Fruit fly (Drosophila melanogaster) whole organism, embryonic: ENCODE results near the gene Nse4.

Experiments
- Atf3 ChIP-seq: fragments of 200-800 bp; sonication (Bioruptor generic); optimal IDR thresholded peaks from 3 replicates; lab custom pipeline; 2016; ENCODE audit warnings: missing biosample characterization, missing genetic modification characterization
- BEAF-32 ChIP-seq: fragments of 200-800 bp; sonication (Bioruptor generic); optimal IDR thresholded peaks from 3 replicates; lab custom pipeline; 2017; ENCODE audit warnings: missing biosample characterization, missing genetic modification characterization, mild to moderate bottlenecking, moderate library complexity, missing genetic modification reagents
- Bteb2 ChIP-seq: fragments of 200-800 bp; sonication (Bioruptor generic); optimal IDR thresholded peaks from 2 replicates; lab custom pipeline; 2016; ENCODE audit warnings: missing biosample characterization, missing genetic modification characterization
- CG10321 ChIP-seq: fragments of 200-800 bp; sonication (Bioruptor generic); IDR thresholded peaks from 2 replicates; pipeline ENCODE4 v1.3.6; 2022; ENCODE audit warnings: missing biosample characterization, missing genetic modification characterization
- CG12071 ChIP-seq: fragments of 200-800 bp; sonication (Bioruptor generic); optimal IDR thresholded peaks from 3 replicates; lab custom pipeline; 2018; ENCODE audit warnings: missing biosample characterization, mild to moderate bottlenecking, missing genetic modification characterization
- CG12299 ChIP-seq: fragments of 200-800 bp; sonication (Bioruptor generic); optimal IDR thresholded peaks from 2 replicates; lab custom pipeline; 2018; ENCODE audit warnings: missing biosample characterization, mild to moderate bottlenecking, missing genetic modification characterization
- CG13287 ChIP-seq: fragments of 200-800 bp; sonication (Bioruptor generic); IDR thresholded peaks from 2 replicates; pipeline ENCODE4 v1.3.6; 2022; ENCODE audit warnings: missing biosample characterization, missing genetic modification characterization; ENCODE audit not compliant: partially characterized antibody
- CG13296 ChIP-seq: fragments of 200-800 bp; sonication (Bioruptor generic); optimal IDR thresholded peaks from 3 replicates; lab custom pipeline; 2018; ENCODE audit warnings: missing biosample characterization, mild to moderate bottlenecking, missing genetic modification characterization
- CG17568 ChIP-seq: fragments of 200-800 bp; sonication (Bioruptor generic); optimal IDR thresholded peaks from 2 replicates; lab custom pipeline; 2018; ENCODE audit warnings: missing biosample characterization, mild to moderate bottlenecking, missing genetic modification characterization, moderate library complexity
- CG18476 ChIP-seq: fragments of 200-800 bp; sonication (Bioruptor generic); optimal IDR thresholded peaks from 2 replicates; lab custom pipeline; 2016; ENCODE audit warnings: missing biosample characterization, mild to moderate bottlenecking, missing genetic modification characterization
- CG2199 ChIP-seq: fragments of 200-800 bp; sonication (Bioruptor generic); IDR thresholded peaks from 3 replicates; pipeline ENCODE4 v1.3.6; 2022; ENCODE audit warnings: missing biosample characterization, missing genetic modification characterization
- CG30020 ChIP-seq: fragments of 200-800 bp; optimal IDR thresholded peaks from 2 replicates; lab custom pipeline; 2019; ENCODE audit warnings: missing biosample characterization, mild to moderate bottlenecking, missing genetic modification characterization, moderate library complexity
- CG31224 ChIP-seq: fragments of 200-800 bp; sonication (Bioruptor generic); IDR thresholded peaks from 2 replicates; pipeline ENCODE4 v1.3.6; 2022; ENCODE audit warnings: missing biosample characterization, missing genetic modification characterization
- CG31441 ChIP-seq: fragments of 200-800 bp; sonication (Bioruptor generic); IDR thresholded peaks from 2 replicates; pipeline ENCODE4 v1.3.6; 2022; ENCODE audit warnings: missing biosample characterization, missing genetic modification characterization
- CG3281 ChIP-seq: fragments of 200-800 bp; sonication (Bioruptor generic); optimal IDR thresholded peaks from 3 replicates; lab custom pipeline; 2017; ENCODE audit warnings: missing biosample characterization, mild to moderate bottlenecking, missing genetic modification characterization
- CG4282 ChIP-seq: fragments of 200-800 bp; sonication (Bioruptor generic); optimal IDR thresholded peaks from 2 replicates; lab custom pipeline; 2016; ENCODE audit warnings: missing biosample characterization, missing genetic modification characterization
- CG7372 ChIP-seq: fragments of 200-800 bp; sonication (Bioruptor generic); IDR thresholded peaks from 2 replicates; pipeline ENCODE4 v1.3.6; 2022; ENCODE audit warnings: missing biosample characterization, missing genetic modification characterization
- CG7928 ChIP-seq: fragments of 200-800 bp; sonication (Bioruptor generic); optimal IDR thresholded peaks from 2 replicates; lab custom pipeline; 2017; ENCODE audit warnings: missing biosample characterization, mild to moderate bottlenecking, missing genetic modification characterization
- CG7987 ChIP-seq: fragments of 200-800 bp; sonication (Bioruptor generic); optimal IDR thresholded peaks from 2 replicates; lab custom pipeline; 2018; ENCODE audit warnings: missing biosample characterization, mild to moderate bottlenecking, missing genetic modification characterization, moderate library complexity
- CG9797 ChIP-seq: fragments of 200-800 bp; sonication (Bioruptor generic); optimal IDR thresholded peaks from 3 replicates; lab custom pipeline; 2018; ENCODE audit warnings: missing biosample characterization, mild to moderate bottlenecking, missing genetic modification characterization
- Chrac-16 ChIP-seq: fragments of 200-800 bp; sonication (Bioruptor generic); optimal IDR thresholded peaks from 3 replicates; lab custom pipeline; 2016; ENCODE audit warnings: missing biosample characterization, missing genetic modification characterization
- D19B ChIP-seq: fragments of 200-800 bp; sonication (Bioruptor generic); optimal IDR thresholded peaks from 2 replicates; lab custom pipeline; 2017; ENCODE audit warnings: missing biosample characterization, mild to moderate bottlenecking, missing genetic modification characterization
- Fer3 ChIP-seq: fragments of 200-800 bp; sonication (Bioruptor generic); optimal IDR thresholded peaks from 2 replicates; lab custom pipeline; 2018; ENCODE audit warnings: missing biosample characterization, mild to moderate bottlenecking, missing genetic modification characterization, moderate library complexity
- Gsc ChIP-seq: fragments of 200-800 bp; sonication (Bioruptor generic); IDR thresholded peaks from 2 replicates; pipeline ENCODE4 v1.3.6; 2022; ENCODE audit warnings: missing biosample characterization, missing genetic modification characterization
- HmgZ ChIP-seq: fragments of 200-800 bp; sonication (Bioruptor generic); optimal IDR thresholded peaks from 2 replicates; lab custom pipeline; 2018; ENCODE audit warnings: missing biosample characterization, mild to moderate bottlenecking, missing genetic modification characterization
- Mad ChIP-seq: fragments of 200-800 bp; sonication (Bioruptor generic); optimal IDR thresholded peaks from 2 replicates; lab custom pipeline; 2016; ENCODE audit warnings: missing biosample characterization, missing genetic modification characterization
- NFAT ChIP-seq: fragments of 200-800 bp; sonication (Bioruptor generic); IDR thresholded peaks from 2 replicates; pipeline ENCODE4 v1.3.6; 2022; ENCODE audit warnings: missing biosample characterization, missing genetic modification characterization
- Sox100B ChIP-seq: fragments of 200-800 bp; sonication (Bioruptor generic); optimal IDR thresholded peaks from 3 replicates; lab custom pipeline; 2018; ENCODE audit warnings: missing biosample characterization, mild to moderate bottlenecking, missing genetic modification characterization
- YL-1 ChIP-seq: fragments of 200-800 bp; sonication (Bioruptor generic); optimal IDR thresholded peaks from 3 replicates; lab custom pipeline; 2017; ENCODE audit warnings: missing biosample characterization, mild to moderate bottlenecking, missing genetic modification characterization
- ap ChIP-seq: fragments of 200-800 bp; sonication (Bioruptor generic); IDR thresholded peaks from 2 replicates; pipeline ENCODE4 v1.3.6; 2022; ENCODE audit warnings: missing biosample characterization, missing genetic modification characterization
- bbx ChIP-seq: fragments of 200-800 bp; sonication (Bioruptor generic); IDR thresholded peaks from 2 replicates; pipeline ENCODE4 v1.3.6; 2022; ENCODE audit warnings: missing biosample characterization, missing genetic modification characterization; ENCODE audit not compliant: partially characterized antibody
- cad ChIP-seq: fragments of >200 bp; optimal IDR thresholded peaks from 2 replicates; lab custom pipeline; 2017; ENCODE audit warnings: missing biosample characterization, missing genetic modification characterization
- cg ChIP-seq: fragments of 200-800 bp; sonication (Bioruptor generic); optimal IDR thresholded peaks from 3 replicates; lab custom pipeline; 2019; ENCODE audit warnings: missing biosample characterization, mild to moderate bottlenecking, missing genetic modification characterization, moderate library complexity
- crol ChIP-seq: fragments of 200-800 bp; sonication (Bioruptor generic); IDR thresholded peaks from 2 replicates; pipeline ENCODE4 v1.3.6; 2022; ENCODE audit warnings: missing biosample characterization, missing genetic modification characterization
- dmrt99B ChIP-seq: fragments of 200-800 bp; sonication (Bioruptor generic); optimal IDR thresholded peaks from 2 replicates; lab custom pipeline; 2018; ENCODE audit warnings: missing biosample characterization, mild to moderate bottlenecking, missing genetic modification characterization, moderate library complexity
- ems ChIP-seq: fragments of 200-800 bp; sonication (Bioruptor generic); optimal IDR thresholded peaks from 3 replicates; lab custom pipeline; 2016; ENCODE audit warnings: missing biosample characterization, missing genetic modification characterization
- inv ChIP-seq: fragments of 200-800 bp; sonication (Bioruptor generic); IDR thresholded peaks from 2 replicates; pipeline ENCODE4 v1.3.6; 2022; ENCODE audit warnings: missing biosample characterization, missing genetic modification characterization; ENCODE audit not compliant: partially characterized antibody
- jigr1 ChIP-seq: fragments of 200-800 bp; sonication (Bioruptor generic); IDR thresholded peaks from 3 replicates; pipeline ENCODE4 v1.3.6; 2022; ENCODE audit warnings: missing biosample characterization, missing genetic modification characterization
- kah ChIP-seq: fragments of 200-800 bp; sonication (Bioruptor generic); optimal IDR thresholded peaks from 2 replicates; lab custom pipeline; 2018; ENCODE audit warnings: missing biosample characterization, mild to moderate bottlenecking, missing genetic modification characterization
- knrl ChIP-seq: fragments of 200-800 bp; sonication (Bioruptor generic); IDR thresholded peaks from 3 replicates; pipeline ENCODE4 v1.3.6; 2022; ENCODE audit warnings: missing biosample characterization, missing genetic modification characterization; ENCODE audit not compliant: partially characterized antibody
- mam ChIP-seq: fragments of 200-800 bp; sonication (Bioruptor generic); optimal IDR thresholded peaks from 3 replicates; lab custom pipeline; 2016; ENCODE audit warnings: missing biosample characterization, missing genetic modification characterization
- p53 ChIP-seq: fragments of 200-800 bp; sonication (Bioruptor generic); optimal IDR thresholded peaks from 2 replicates; lab custom pipeline; 2016; ENCODE audit warnings: missing biosample characterization, missing genetic modification characterization
- pfk ChIP-seq: fragments of 200-800 bp; sonication (Bioruptor generic); optimal IDR thresholded peaks from 2 replicates; lab custom pipeline; 2018; ENCODE audit warnings: missing biosample characterization, mild to moderate bottlenecking, missing genetic modification characterization, moderate library complexity
- shn ChIP-seq: fragments of 200-800 bp; sonication (Bioruptor generic); optimal IDR thresholded peaks from 3 replicates; lab custom pipeline; 2016; ENCODE audit warnings: missing biosample characterization, missing genetic modification characterization
- sna ChIP-seq: fragments of 200-800 bp; sonication (Bioruptor generic); IDR thresholded peaks from 2 replicates; pipeline ENCODE4 v1.3.6; 2022; ENCODE audit warnings: missing biosample characterization, missing genetic modification characterization; ENCODE audit not compliant: partially characterized antibody
- so ChIP-seq: fragments of 200-800 bp; sonication (Bioruptor generic); IDR thresholded peaks from 3 replicates; pipeline ENCODE4 v1.3.6; 2022; ENCODE audit warnings: missing biosample characterization, missing genetic modification characterization
- stwl ChIP-seq: fragments of 200-800 bp; sonication (Bioruptor generic); optimal IDR thresholded peaks from 3 replicates; lab custom pipeline; 2018; ENCODE audit warnings: missing biosample characterization, mild to moderate bottlenecking, missing genetic modification characterization, moderate library complexity
- trem ChIP-seq: fragments of 200-800 bp; optimal IDR thresholded peaks from 3 replicates; lab custom pipeline; 2019; ENCODE audit warnings: missing biosample characterization, mild to moderate bottlenecking, missing genetic modification characterization, moderate library complexity

The Nse4 gene

DNA sequence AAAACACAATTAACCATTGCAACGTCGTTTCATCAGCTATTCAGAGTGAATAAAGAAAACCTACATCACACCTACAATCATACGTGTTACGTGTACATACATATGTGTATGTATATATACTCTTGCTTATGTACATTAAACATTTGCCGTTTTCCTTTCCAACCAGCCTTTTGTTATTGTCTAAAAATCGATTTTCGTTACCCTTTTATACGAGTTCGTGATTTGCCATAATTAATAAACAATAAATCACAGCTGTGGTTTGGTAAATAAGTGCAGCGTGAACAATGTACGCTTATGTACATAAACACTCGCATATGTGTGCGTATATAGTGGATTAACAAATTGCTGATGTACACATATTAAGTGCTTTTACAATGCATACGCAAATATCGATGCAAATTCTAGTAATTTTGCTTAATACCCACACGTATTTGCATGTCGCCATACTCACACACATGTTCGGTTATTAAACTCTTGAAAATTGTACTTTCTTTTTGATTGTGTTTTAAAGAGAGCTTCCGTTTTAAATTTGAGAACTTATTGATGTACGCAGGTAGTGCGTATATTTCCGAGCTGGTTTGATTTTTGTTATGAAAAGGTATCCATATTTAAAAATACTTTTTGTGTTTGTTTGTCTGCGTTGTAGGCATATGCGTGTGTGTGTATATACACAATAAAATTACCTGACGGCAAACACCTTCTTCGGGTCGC is 42.2 kb upstream of the Nse4 start (continued):
- TF ChIP-seq cg (GFP tag; lab: Kevin White, UChicago) = peak; percentile 84
- no peak for TF ChIP-seq Bteb2 (GFP tag; lab: Kevin White, UChicago)

- TF ChIP-seq stwl (peak; percentile 10), CG7987 (GFP tag; lab: Kevin White, UChicago) (no peak), p53 (GFP tag; lab: Kevin White, UChicago) (no peak), sna (peak; percentile 58; the same call in 1 of the 2 replicates), CG31441 (GFP tag; lab: Robert Waterston, UW) (no peak), CG7928 (GFP tag; lab: Kevin White, UChicago) (no peak), CG13296 (GFP tag; lab: Kevin White, UChicago) (no peak), cad (GFP tag; lab: Kevin White, UChicago) (no peak), D19B (GFP tag; lab: Kevin White, UChicago) (no peak), ap (GFP tag; lab: Robert Waterston, UW) (no peak), YL-1 (GFP tag; lab: Kevin White, UChicago) (peak; percentile 45), HmgZ (tag; lab: Kevin White, UChicago) (peak; percentile 3), Fer3 (tag; lab: Kevin White, UChicago) (no peak), jigr1 (GFP tag; lab: Robert Waterston, UW) (no peak), CG3281 (GFP tag; lab: Kevin White, UChicago) (no peak), CG10321 (GFP tag; lab: Robert Waterston, UW) (no peak), Atf3 (GFP tag; lab: Kevin White, UChicago) (no peak), pfk (GFP tag; lab: Kevin White, UChicago) (peak; percentile 92), mam (GFP tag; lab: Kevin White, UChicago) (peak; percentile 25), BEAF-32 (GFP tag; lab: Kevin White, UChicago) (peak; percentile 57), CG18476 (GFP tag; lab: Kevin White, UChicago) (no peak), CG12071 (GFP tag; lab: Kevin White, UChicago) (no peak), Mad (GFP tag; lab: Kevin White, UChicago) (no peak), trem (tag; lab: Kevin White, UChicago) (peak; percentile 18), crol (GFP tag; lab: Robert Waterston, UW) (no peak), Gsc (GFP tag; lab: Robert Waterston, UW) (no peak), ems (no peak), CG12299 (tag; lab: Kevin White, UChicago) (no peak), CG9797 (GFP tag; lab: Kevin White, UChicago) (no peak), CG30020 (tag; lab: Kevin White, UChicago) (peak; percentile 95), CG13287 (GFP tag; lab: Robert Waterston, UW) (peak; percentile 62), kah (GFP tag; lab: Kevin White, UChicago) (no peak), so (GFP tag; lab: Robert Waterston, UW) (no peak), CG7372 (GFP tag; lab: Robert Waterston, UW) (no peak), Chrac-16 (no peak), dmrt99B (no peak), inv (GFP tag; lab: Robert Waterston, UW) (0 out of 2 replicates have a peak, but pooled peaks have one; percentile 22), shn (no peak), NFAT (GFP tag; lab: Robert Waterston, UW) (no peak), CG17568 (GFP tag; lab: Kevin White, UChicago) (no peak), CG2199 (no peak), bbx (0 out of 2 replicates have a peak, but pooled peaks have one; percentile 9), Sox100B (peak; percentile 3), knrl (no peak), CG4282 (no peak), CG31224 (GFP tag; lab: Robert Waterston, UW) (no peak)
Measured at dm6 chr2L:10403803-10404315, 35.4 kb upstream of the Nse4 start.
